Fruit fly (Drosophila melanogaster): ENCODE measurements around the gene CG7255.
A peak's percentile ranks its signal among the peaks of the same experiment; 100 is the strongest.

The CG7255 gene

DNA sequence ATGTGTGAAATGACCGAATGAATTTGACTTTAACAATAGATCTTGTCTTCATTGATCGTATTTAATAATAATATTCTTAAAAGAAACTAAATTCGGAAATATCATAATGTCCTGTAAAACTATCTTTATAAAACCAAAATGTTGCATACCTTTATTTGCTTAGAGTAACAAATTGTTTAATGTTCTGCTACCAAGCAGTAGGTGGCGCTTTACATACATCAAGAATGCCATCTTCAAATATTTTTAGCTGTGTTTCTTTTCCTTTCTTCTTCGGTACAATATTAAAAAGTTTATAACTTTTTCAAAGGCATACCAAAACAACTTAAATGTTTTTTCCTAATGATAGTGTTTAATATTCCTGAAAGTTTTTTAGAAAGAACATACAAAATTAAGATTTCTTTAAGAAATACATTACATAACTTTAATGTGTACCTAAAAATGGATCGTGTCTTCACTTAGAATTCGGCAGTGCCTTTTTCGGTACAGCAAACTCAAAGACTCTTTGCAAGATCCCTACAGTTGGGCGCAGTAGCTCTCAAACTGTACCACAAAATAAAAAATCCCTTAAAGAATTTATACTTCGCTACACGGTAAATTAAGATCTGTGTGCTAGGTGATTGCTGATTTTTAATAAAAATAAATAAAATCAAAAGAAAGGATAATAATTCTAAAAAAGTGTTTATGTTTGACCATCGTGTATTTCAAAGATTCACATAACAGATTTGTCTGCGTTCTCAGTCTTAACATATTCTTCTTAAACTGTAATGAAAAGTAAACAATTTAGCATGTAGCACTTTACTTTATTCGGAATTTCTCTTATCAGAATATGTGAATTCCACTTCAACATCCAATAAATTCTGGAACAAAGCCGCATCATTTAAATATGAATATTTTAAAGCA, 36.1 kb upstream of the CG7255 start (continued):
- no peak for TF ChIP-seq Nf-YB (GFP tag; optimal IDR thresholded peaks at IDR 0.05)
- no peak for TF ChIP-seq NK7.1 (GFP tag; optimal IDR thresholded peaks at IDR 0.05)
- no peak for TF ChIP-seq Hey (tag; optimal IDR thresholded peaks at IDR 0.05)
- TF ChIP-seq fu2 (GFP tag; optimal IDR thresholded peaks at IDR 0.05) = no peak
- no peak for TF ChIP-seq CG30020 (tag; optimal IDR thresholded peaks at IDR 0.05)
- TF ChIP-seq CG14965 (GFP tag; optimal IDR thresholded peaks at IDR 0.05; ENCODE audit: borderline replicate concordance) = peak; percentile 96
- no peak for TF ChIP-seq D19B (GFP tag; optimal IDR thresholded peaks at IDR 0.05)
- peak; percentile 20 for TF ChIP-seq pros (GFP tag; optimal IDR thresholded peaks at IDR 0.05)
- peak; percentile 89 for TF ChIP-seq CTCF (GFP tag; optimal IDR thresholded peaks at IDR 0.05)
- no peak for TF ChIP-seq CG18476 (GFP tag; optimal IDR thresholded peaks at IDR 0.05)
- no peak for TF ChIP-seq CG30431 (GFP tag; optimal IDR thresholded peaks at IDR 0.05)
- TF ChIP-seq pho (GFP tag; optimal IDR thresholded peaks at IDR 0.05) = no peak
- TF ChIP-seq Spps (tag; optimal IDR thresholded peaks at IDR 0.05) = no peak
- TF ChIP-seq pnt (GFP tag; optimal IDR thresholded peaks at IDR 0.05) = no peak
- peak; percentile 40 for TF ChIP-seq D19A (tag; optimal IDR thresholded peaks at IDR 0.05)
- no peak for TF ChIP-seq MESR4 (GFP tag; optimal IDR thresholded peaks at IDR 0.05)
- no peak for TF ChIP-seq ham (GFP tag; IDR thresholded peaks at IDR 0.05)
- no peak for TF ChIP-seq Doc2 (GFP tag; IDR thresholded peaks at IDR 0.05)
- TF ChIP-seq CG4282 (GFP tag; optimal IDR thresholded peaks at IDR 0.05) = no peak
- no peak for TF ChIP-seq CG7357 (GFP tag; IDR thresholded peaks at IDR 0.05)
- TF ChIP-seq Nf-YC (tag; optimal IDR thresholded peaks at IDR 0.05) = no peak
- peak; percentile 75 to 98 for TF ChIP-seq insv (GFP tag; optimal IDR thresholded peaks at IDR 0.05)
- TF ChIP-seq NC2α (GFP tag; optimal IDR thresholded peaks at IDR 0.05) = no peak
- no peak for TF ChIP-seq CG8478 (optimal IDR thresholded peaks at IDR 0.05)
- TF ChIP-seq CG9727 (GFP tag; optimal IDR thresholded peaks at IDR 0.05) = no peak
- no peak for TF ChIP-seq tll (GFP tag; optimal IDR thresholded peaks at IDR 0.05)
- TF ChIP-seq CG5245 (GFP tag; optimal IDR thresholded peaks at IDR 0.05) = no peak
- no peak for TF ChIP-seq lola (GFP tag; optimal IDR thresholded peaks at IDR 0.05)
- TF ChIP-seq CG3163 (GFP tag; optimal IDR thresholded peaks at IDR 0.05) = no peak
- TF ChIP-seq onecut (GFP tag; IDR thresholded peaks at IDR 0.05) = 0 out of 2 replicates have a peak, but pooled peaks have one; percentile 4
- no peak for TF ChIP-seq vfl (GFP tag; optimal IDR thresholded peaks at IDR 0.05)
- TF ChIP-seq Scr (GFP tag; IDR thresholded peaks at IDR 0.05; ENCODE audit: partially characterized antibody) = no peak
- TF ChIP-seq CG18262 (tag; optimal IDR thresholded peaks at IDR 0.05) = no peak
- no peak for TF ChIP-seq caup (GFP tag; optimal IDR thresholded peaks at IDR 0.05; ENCODE audit: severe bottlenecking)
- TF ChIP-seq lmd (GFP tag; IDR thresholded peaks at IDR 0.05) = no peak
- no peak for TF ChIP-seq Dll (GFP tag; IDR thresholded peaks at IDR 0.05; ENCODE audit: partially characterized antibody)
- TF ChIP-seq Max (GFP tag; optimal IDR thresholded peaks at IDR 0.05) = no peak
- TF ChIP-seq Nf-YA (GFP tag; IDR thresholded peaks at IDR 0.05) = no peak
- TF ChIP-seq CG15479 (GFP tag; optimal IDR thresholded peaks at IDR 0.05) = no peak
- TF ChIP-seq zfh1 (GFP tag; IDR thresholded peaks at IDR 0.05) = no peak
- no peak for TF ChIP-seq CG15696 (tag; optimal IDR thresholded peaks at IDR 0.05)
- TF ChIP-seq ewg (GFP tag; optimal IDR thresholded peaks at IDR 0.05) = no peak
- peak; percentile 29 for TF ChIP-seq CG4424 (GFP tag; optimal IDR thresholded peaks at IDR 0.05)
- no peak for TF ChIP-seq CG12219 (GFP tag; optimal IDR thresholded peaks at IDR 0.05)
- TF ChIP-seq twi (tag; optimal IDR thresholded peaks at IDR 0.05) = no peak
- TF ChIP-seq wek (GFP tag; optimal IDR thresholded peaks at IDR 0.05) = no peak
- TF ChIP-seq CG13894 (tag; optimal IDR thresholded peaks at IDR 0.05) = no peak
- no peak for TF ChIP-seq sug (tag; optimal IDR thresholded peaks at IDR 0.05)
- TF ChIP-seq ro (GFP tag; IDR thresholded peaks at IDR 0.05) = no peak
- no peak for TF ChIP-seq wdn (GFP tag; IDR thresholded peaks at IDR 0.05)

Data from whole organism, embryonic.